Worm (Caenorhabditis elegans) whole organism, L4 larva: ENCODE data around the gene mspn-1.

Experiments used
- T20F7.1 ChIP-seq: fragments of 200-800 bp; sonication (Bioruptor generic); optimal IDR thresholded peaks from 2 replicates; lab custom pipeline; 2018; ENCODE audit warnings: mild to moderate bottlenecking, missing genetic modification characterization, missing compliant biosample characterization
- T26A8.4 ChIP-seq: fragments of 200-800 bp; sonication (Bioruptor generic); IDR thresholded peaks from 2 replicates; pipeline ENCODE4 v1.3.6; 2022; ENCODE audit warnings: missing genetic modification characterization, missing compliant biosample characterization
- Y5F2A.4 ChIP-seq: fragments of 200-800 bp; sonication (Bioruptor generic); optimal IDR thresholded peaks from 2 replicates; lab custom pipeline; 2018; ENCODE audit warnings: mild to moderate bottlenecking, missing genetic modification characterization, missing compliant biosample characterization
- ZK546.5 ChIP-seq, 2 experiments: sonication (generic microtip); optimal IDR thresholded peaks; 2 replicates each; lab custom pipeline; 2017; ENCODE audit warnings: missing biosample characterization in 2 of 2, missing genetic modification characterization in 2 of 2
- aha-1 ChIP-seq: fragments of 150-350 bp; peaks from one replicate; lab custom pipeline; 2014; ENCODE audit warnings: missing biosample characterization, missing genetic modification characterization
- ama-1 ChIP-seq: fragments of 150-350 bp; optimal IDR thresholded peaks from 2 replicates; lab custom pipeline; 2014; ENCODE audit warnings: inconsistent platforms, mixed read lengths
- ceh-32 ChIP-seq: sonication (generic microtip); optimal IDR thresholded peaks from 2 replicates; lab custom pipeline; 2016; ENCODE audit warnings: mild to moderate bottlenecking, missing genetic modification characterization, missing compliant biosample characterization; ENCODE audit not compliant: poor library complexity
- ceh-44 ChIP-seq: fragments of 200-800 bp; sonication (Bioruptor generic); IDR thresholded peaks from 2 replicates; pipeline ENCODE4 v1.3.6; 2022; ENCODE audit warnings: missing genetic modification reagents, missing genetic modification characterization, missing compliant biosample characterization
- ces-1 ChIP-seq: fragments of 150-350 bp; sonication (generic microtip); optimal IDR thresholded peaks from 4 replicates; lab custom pipeline; 2014; ENCODE audit warnings: missing biosample characterization, missing genetic modification reagents, missing genetic modification characterization
- ctbp-1 ChIP-seq: fragments of 200-800 bp; sonication (Bioruptor generic); IDR thresholded peaks from 2 replicates; pipeline ENCODE4 v1.3.6; 2022; ENCODE audit warnings: missing genetic modification reagents, missing genetic modification characterization, missing compliant biosample characterization
- daf-12 ChIP-seq: fragments of 150-350 bp; optimal IDR thresholded peaks from 2 replicates; lab custom pipeline; 2014; ENCODE audit warnings: missing biosample characterization, missing genetic modification reagents, missing genetic modification characterization
- daf-16 ChIP-seq, 3 experiments: sonication (generic microtip); optimal IDR thresholded peaks; 2 replicates each; lab custom pipeline; 2016 to 2017; ENCODE audit warnings: missing genetic modification characterization in 3 of 3, missing genetic modification reagents in 3 of 3, mild to moderate bottlenecking in 2 of 3, missing compliant biosample characterization in 2 of 3, missing biosample characterization in 1 of 3, moderate library complexity in 1 of 3
- daf-19 ChIP-seq: fragments of 200-800 bp; sonication (Bioruptor generic); conservative IDR thresholded peaks from 2 replicates; pipeline ENCODE4 v1.3.6; 2022; ENCODE audit warnings: missing genetic modification characterization, missing compliant biosample characterization
- dmd-8 ChIP-seq: fragments of 200-800 bp; sonication (Bioruptor generic); IDR thresholded peaks from 2 replicates; pipeline ENCODE4 v1.3.6; 2022; ENCODE audit warnings: missing genetic modification characterization, missing compliant biosample characterization
- dpl-1 ChIP-seq: fragments of 150-350 bp; optimal IDR thresholded peaks from 2 replicates; lab custom pipeline; 2014; ENCODE audit warnings: missing biosample characterization, missing genetic modification reagents, missing genetic modification characterization
- dve-1 ChIP-seq: sonication (generic microtip); optimal IDR thresholded peaks from 2 replicates; lab custom pipeline; 2017; ENCODE audit warnings: antibody characterized with exemption, mild to moderate bottlenecking, missing genetic modification characterization, missing compliant biosample characterization; ENCODE audit not compliant: insufficient read depth
- egl-27 ChIP-seq: sonication (generic microtip); optimal IDR thresholded peaks from 3 replicates; lab custom pipeline; 2017; ENCODE audit warnings: missing biosample characterization, missing genetic modification reagents, missing genetic modification characterization
- fkh-10 ChIP-seq: fragments of 150-350 bp; optimal IDR thresholded peaks from 2 replicates; lab custom pipeline; 2014; ENCODE audit warnings: missing biosample characterization, missing genetic modification reagents, missing genetic modification characterization
- fos-1 ChIP-seq: fragments of 150-350 bp; optimal IDR thresholded peaks from 2 replicates; lab custom pipeline; 2014; ENCODE audit warnings: missing biosample characterization, missing genetic modification characterization
- hif-1 ChIP-seq, 2 experiments: sonication (generic microtip); optimal IDR thresholded peaks; 2 replicates each; lab custom pipeline; 2016 to 2017; ENCODE audit warnings: missing compliant biosample characterization in 2 of 2, missing genetic modification characterization in 2 of 2, missing genetic modification reagents in 2 of 2, missing genotype in 2 of 2, mild to moderate bottlenecking in 1 of 2
- hlh-11 ChIP-seq: fragments of 200-800 bp; sonication (Bioruptor generic); optimal IDR thresholded peaks from 2 replicates; lab custom pipeline; 2018; ENCODE audit warnings: mild to moderate bottlenecking, missing genetic modification characterization, missing compliant biosample characterization
- hlh-30 ChIP-seq: sonication (generic microtip); optimal IDR thresholded peaks from 2 replicates; lab custom pipeline; 2017; ENCODE audit warnings: antibody characterized with exemption, mild to moderate bottlenecking, missing genetic modification characterization, missing compliant biosample characterization; ENCODE audit not compliant: insufficient read depth
- hmg-1.1 ChIP-seq: fragments of 200-800 bp; sonication (Bioruptor generic); IDR thresholded peaks from 2 replicates; pipeline ENCODE4 v1.3.6; 2022; ENCODE audit warnings: missing genetic modification reagents, missing genetic modification characterization, missing compliant biosample characterization
- jun-1 ChIP-seq: fragments of 150-350 bp; optimal IDR thresholded peaks from 2 replicates; lab custom pipeline; 2014; ENCODE audit warnings: missing biosample characterization, missing genetic modification reagents, missing genetic modification characterization
- lim-7 ChIP-seq: fragments of 200-800 bp; sonication (Bioruptor generic); IDR thresholded peaks from 2 replicates; pipeline ENCODE4 v1.3.6; 2022; ENCODE audit warnings: missing genetic modification characterization, missing compliant biosample characterization
- lin-29 ChIP-seq: fragments of 200-800 bp; sonication (Bioruptor generic); IDR thresholded peaks from 2 replicates; pipeline ENCODE4 v1.3.6; 2022; ENCODE audit warnings: missing genetic modification reagents, missing genetic modification characterization, missing compliant biosample characterization
- lin-38 ChIP-seq: fragments of 200-800 bp; sonication (Bioruptor generic); IDR thresholded peaks from 2 replicates; pipeline ENCODE4 v1.3.6; 2022; ENCODE audit warnings: missing genetic modification reagents, missing genetic modification characterization, missing compliant biosample characterization
- lir-3 ChIP-seq: sonication (generic microtip); optimal IDR thresholded peaks from 2 replicates; lab custom pipeline; 2016; ENCODE audit warnings: mild to moderate bottlenecking, missing genetic modification characterization, missing compliant biosample characterization
- lsy-2 ChIP-seq, 2 experiments: fragments of 150-350 bp in 1 of 2; sonication (generic microtip) in 1 of 2; optimal IDR thresholded peaks; 2 replicates each; lab custom pipeline; 2014 to 2017; ENCODE audit warnings: missing biosample characterization in 2 of 2, missing genetic modification characterization in 2 of 2
- mdl-1 ChIP-seq, 2 experiments: fragments of 150-350 bp in 1 of 2; sonication (generic microtip) in 1 of 2; optimal IDR thresholded peaks; 2 replicates each; lab custom pipeline; 2014 to 2017; ENCODE audit warnings: missing biosample characterization in 2 of 2, missing genetic modification characterization in 2 of 2
- mep-1 ChIP-seq: fragments of 150-350 bp; sonication (generic microtip); optimal IDR thresholded peaks from 3 replicates; lab custom pipeline; 2014; ENCODE audit warnings: missing biosample characterization, missing genetic modification characterization
- mes-2 ChIP-seq: sonication (generic microtip); optimal IDR thresholded peaks from 2 replicates; lab custom pipeline; 2016; ENCODE audit warnings: missing genotype, mild to moderate bottlenecking, missing genetic modification characterization, missing compliant biosample characterization; ENCODE audit not compliant: poor library complexity, severe bottlenecking
- mxl-2 ChIP-seq: fragments of 200-800 bp; sonication (Bioruptor generic); conservative IDR thresholded peaks from 2 replicates; pipeline ENCODE4 v1.3.6; 2022; ENCODE audit warnings: missing genetic modification reagents, missing genetic modification characterization, missing compliant biosample characterization
- mxl-3 ChIP-seq: fragments of 200-800 bp; sonication (Bioruptor generic); optimal IDR thresholded peaks from 2 replicates; lab custom pipeline; 2018; ENCODE audit warnings: mild to moderate bottlenecking, missing genetic modification characterization, missing compliant biosample characterization
- nhr-11 ChIP-seq: fragments of 150-350 bp; optimal IDR thresholded peaks from 2 replicates; lab custom pipeline; 2014; ENCODE audit warnings: missing biosample characterization, missing genetic modification characterization
- nhr-28 ChIP-seq: fragments of 150-350 bp; optimal IDR thresholded peaks from 2 replicates; lab custom pipeline; 2014; ENCODE audit warnings: missing biosample characterization, missing genetic modification characterization
- nhr-41 ChIP-seq: fragments of 200-800 bp; sonication (Bioruptor generic); IDR thresholded peaks from 2 replicates; pipeline ENCODE4 v1.3.6; 2022; ENCODE audit warnings: missing genetic modification reagents, missing genetic modification characterization, missing compliant biosample characterization
- nhr-77 ChIP-seq: fragments of 150-350 bp; optimal IDR thresholded peaks from 2 replicates; lab custom pipeline; 2014; ENCODE audit warnings: missing biosample characterization, missing genetic modification characterization
- pha-4 ChIP-seq, 2 experiments: fragments of 150-350 bp in 1 of 2; fragments of 200-800 bp in 1 of 2; sonication (Bioruptor generic) in 1 of 2; IDR thresholded peaks in 1 of 2; optimal IDR thresholded peaks in 1 of 2; 2 replicates each; pipeline versions ENCODE4 v1.3.6 to Lab custom; 2014 to 2022; ENCODE audit warnings: missing genetic modification characterization in 2 of 2, missing genetic modification reagents in 2 of 2, missing biosample characterization in 1 of 2, missing compliant biosample characterization in 1 of 2
- rbr-2 ChIP-seq: sonication (generic microtip); optimal IDR thresholded peaks from 2 replicates; lab custom pipeline; 2016; ENCODE audit warnings: missing genotype, missing genetic modification characterization, missing compliant biosample characterization
- snpc-1.2 ChIP-seq: fragments of 200-800 bp; sonication (Bioruptor generic); IDR thresholded peaks from 2 replicates; pipeline ENCODE4 v1.3.6; 2022; ENCODE audit warnings: missing genetic modification reagents, missing genetic modification characterization, missing compliant biosample characterization
- snpc-4 ChIP-seq: fragments of 150-350 bp; optimal IDR thresholded peaks from 2 replicates; lab custom pipeline; 2014; ENCODE audit warnings: missing biosample characterization, missing genetic modification characterization
- tra-1 ChIP-seq: fragments of 200-800 bp; sonication (Bioruptor generic); IDR thresholded peaks from 2 replicates; pipeline ENCODE4 v1.3.6; 2022; ENCODE audit warnings: missing genetic modification reagents, missing genetic modification characterization, missing compliant biosample characterization
- unc-130 ChIP-seq: sonication (generic microtip); optimal IDR thresholded peaks from 2 replicates; lab custom pipeline; 2016; ENCODE audit warnings: missing genetic modification reagents, missing genetic modification characterization, missing compliant biosample characterization
- vab-7 ChIP-seq: fragments of 200-800 bp; sonication (Bioruptor generic); IDR thresholded peaks from 2 replicates; pipeline ENCODE4 v1.3.6; 2022; ENCODE audit warnings: missing genetic modification reagents, missing genetic modification characterization, missing compliant biosample characterization
- zfp-3 ChIP-seq: fragments of 200-800 bp; sonication (Bioruptor generic); conservative IDR thresholded peaks from 2 replicates; pipeline ENCODE4 v1.3.6; 2022; ENCODE audit warnings: missing genetic modification reagents, missing genetic modification characterization, missing compliant biosample characterization
- zip-2 ChIP-seq: fragments of 150-350 bp; optimal IDR thresholded peaks from 2 replicates; lab custom pipeline; 2014; ENCODE audit warnings: missing biosample characterization, missing genetic modification characterization

The mspn-1 gene

DNA sequence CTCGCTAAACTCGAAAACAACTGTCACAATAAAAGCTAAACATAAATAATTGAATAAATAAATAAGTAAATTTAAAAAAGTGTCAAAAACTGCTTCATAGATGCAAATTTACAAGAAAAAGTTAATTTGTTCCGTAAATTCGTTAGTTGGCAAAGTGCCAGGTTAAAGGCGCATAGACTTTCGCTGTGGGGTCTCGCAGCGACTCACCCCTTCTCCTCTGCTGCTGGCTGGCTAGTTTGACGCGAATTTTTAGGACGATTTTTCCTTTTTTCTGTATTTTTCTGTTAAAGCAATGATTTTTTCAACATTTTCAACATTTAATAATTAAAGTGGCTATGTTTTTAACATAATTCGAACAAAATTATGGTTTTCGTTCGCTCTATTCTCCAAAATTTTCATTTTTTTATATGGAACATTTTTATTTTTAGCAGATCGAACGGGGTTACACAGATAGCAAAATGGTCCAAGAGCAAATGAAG, 1.5 kb upstream of the mspn-1 start, which contains the start of gene rack-1:
Gene rack-1, plus strand, starts transcription at position 429 of the 479 bp plus-strand sequence.
- TF ChIP-seq T20F7.1 (GFP tag; lab: Kevin White, UChicago) (no peak), daf-19 (GFP tag; lab: Robert Waterston, UW) (no peak), egl-27 (tag; lab: Kevin White, UChicago) (no peak), hlh-30 (tag; lab: Kevin White, UChicago) (peak; percentile 12), fos-1 (tag; lab: Kevin White, UChicago) (no peak), ces-1 (GFP tag; lab: Kevin White, UChicago) (no peak), hmg-1.1 (GFP tag; lab: Robert Waterston, UW) (peak; percentile 49), hif-1 (tag; optimal IDR thresholded peaks at IDR 0.05; lab: Kevin White, UChicago) (peak in 1 of 2 experiments; percentile 18), mxl-2 (no peak), tra-1 (GFP tag; lab: Robert Waterston, UW) (no peak), mxl-3 (peak; percentile 16), daf-16 (GFP tag; optimal IDR thresholded peaks at IDR 0.05; lab: Kevin White, UChicago) (no peak), daf-16 (tag; optimal IDR thresholded peaks at IDR 0.05; lab: Kevin White, UChicago) (peak; percentile 38), zfp-3 (GFP tag; lab: Robert Waterston, UW) (no peak), mes-2 (tag; lab: Kevin White, UChicago) (peak; percentile 78), rbr-2 (tag; lab: Kevin White, UChicago) (peak; percentile 39), lin-38 (GFP tag; lab: Robert Waterston, UW) (peak; percentile 51), fkh-10 (GFP tag; lab: Kevin White, UChicago) (peak; percentile 11), nhr-11 (tag; lab: Kevin White, UChicago) (peak; percentile 14), nhr-28 (peak; percentile 44), dpl-1 (GFP tag; lab: Kevin White, UChicago) (peak; percentile 38), lsy-2 (tag; optimal IDR thresholded peaks at IDR 0.05; lab: Kevin White, UChicago) (peak in 1 of 2 experiments; percentile 79), hlh-11 (tag; lab: Kevin White, UChicago) (peak; percentile 48), mep-1 (peak; percentile 65), snpc-4 (no peak), mdl-1 (tag; optimal IDR thresholded peaks at IDR 0.05; lab: Kevin White, UChicago) (peak in 1 of 2 experiments; percentile 7), unc-130 (peak; percentile 17), T26A8.4 (GFP tag; lab: Robert Waterston, UW) (no peak), aha-1 (tag; lab: Kevin White, UChicago) (peak; percentile 54), dve-1 (peak; percentile 45), ceh-32 (no peak), pha-4 (GFP tag; IDR thresholded peaks at IDR 0.05; lab: Robert Waterston, UW) (no peak), pha-4 (tag; optimal IDR thresholded peaks at IDR 0.05; lab: Kevin White, UChicago) (no peak)

DNA sequence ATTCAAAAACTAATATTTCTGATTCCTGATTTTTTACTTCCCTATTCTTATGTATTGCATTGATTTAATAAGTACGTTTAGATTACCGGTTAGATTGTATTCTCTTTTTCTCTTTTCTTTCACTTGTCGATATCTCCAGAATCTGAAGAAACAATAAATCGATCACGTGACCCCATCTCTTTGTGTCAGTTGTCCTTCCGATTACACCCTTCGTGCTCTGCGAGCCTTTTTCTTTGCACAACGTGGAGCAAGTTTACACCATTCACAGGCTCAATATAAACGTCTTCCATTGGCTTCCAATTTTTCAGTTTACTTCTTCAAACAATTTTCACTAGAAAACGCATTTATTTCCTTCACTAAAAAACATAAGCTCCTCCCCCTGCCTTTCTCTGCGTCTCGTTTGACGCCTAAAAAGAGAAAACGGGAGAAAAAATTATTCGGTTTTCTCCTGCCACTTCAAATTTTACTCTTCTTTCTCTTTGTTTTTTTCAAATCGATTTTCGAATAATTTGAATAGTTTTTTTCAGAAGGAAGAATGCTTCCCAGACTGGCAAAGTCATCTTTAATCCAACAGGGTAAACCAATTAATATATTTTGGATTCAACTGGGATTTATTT, 2.5 kb downstream of the mspn-1 start, which contains the start of gene gta-1:
Gene gta-1, plus strand, starts transcription at position 528 of the 617 bp plus-strand sequence.
- no peak for TF ChIP-seq daf-16 (GFP tag; optimal IDR thresholded peaks at IDR 0.05; lab: Kevin White, UChicago)
- TF ChIP-seq daf-16 (tag; optimal IDR thresholded peaks at IDR 0.05; lab: Kevin White, UChicago) = no peak
- peak; percentile 44 for TF ChIP-seq zip-2 (tag; lab: Kevin White, UChicago)
- peak; percentile 30 for TF ChIP-seq hlh-11 (tag; lab: Kevin White, UChicago)
- TF ChIP-seq daf-12 = no peak
- TF ChIP-seq lim-7 = no peak
- no peak for TF ChIP-seq lir-3 (tag; lab: Kevin White, UChicago)
- no peak for TF ChIP-seq jun-1
- TF ChIP-seq ctbp-1 (GFP tag; lab: Robert Waterston, UW) = no peak
- no peak for TF ChIP-seq ces-1 (GFP tag; lab: Kevin White, UChicago)
- TF ChIP-seq fkh-10 (GFP tag; lab: Kevin White, UChicago) = peak; percentile 16
- TF ChIP-seq unc-130 = no peak
- TF ChIP-seq ceh-44 = no peak
- no peak for TF ChIP-seq Y5F2A.4 (GFP tag; lab: Kevin White, UChicago)
- TF ChIP-seq ama-1 (lab: Kevin White, UChicago) = peak; percentile 66
- TF ChIP-seq dmd-8 (GFP tag; lab: Robert Waterston, UW) = no peak
- peak; percentile 13 for TF ChIP-seq nhr-77
- TF ChIP-seq lin-29 (GFP tag; lab: Robert Waterston, UW) = no peak
- no peak for TF ChIP-seq snpc-1.2 (GFP tag; lab: Robert Waterston, UW)
- no peak for TF ChIP-seq ZK546.5 (tag; optimal IDR thresholded peaks at IDR 0.05; lab: Kevin White, UChicago)
- no peak for TF ChIP-seq vab-7 (GFP tag; lab: Robert Waterston, UW)
- TF ChIP-seq egl-27 (tag; lab: Kevin White, UChicago) = no peak
- no peak for TF ChIP-seq nhr-41
- no peak for TF ChIP-seq dpl-1 (GFP tag; lab: Kevin White, UChicago)
